Worm (Caenorhabditis elegans): Measurements from ENCODE around the gene sri-69.

DNA sequence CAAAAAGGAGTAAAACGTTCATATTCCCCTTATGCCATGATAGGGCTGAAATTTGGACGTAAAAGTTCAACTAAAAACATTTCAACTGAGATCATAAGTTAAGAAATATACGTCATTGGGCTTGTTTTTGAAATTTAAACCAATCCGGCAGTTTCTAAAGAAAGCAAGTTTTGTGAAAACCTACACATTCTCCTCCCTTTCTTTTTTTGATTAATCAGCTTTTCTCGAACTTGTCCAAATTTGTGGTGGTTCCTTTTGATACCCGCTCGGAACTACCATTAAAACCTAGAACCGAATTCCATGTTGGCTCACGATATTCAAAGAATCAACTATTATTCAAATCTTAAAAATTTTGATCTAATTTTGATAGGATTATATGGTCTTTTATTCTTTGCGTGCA is 27.8 kb downstream of the sri-69 start, which contains the start of gene srz-54:
- TF ChIP-seq hmg-4 (GFP tag; optimal IDR thresholded peaks at IDR 0.05), result no peak
- TF ChIP-seq B0310.2 (tag; optimal IDR thresholded peaks at IDR 0.05), result no peak
- no peak for TF ChIP-seq scrt-1 (GFP tag; IDR thresholded peaks at IDR 0.05)
- TF ChIP-seq ama-1 (optimal IDR thresholded peaks at IDR 0.05), result no peak
- TF ChIP-seq ceh-36 (tag; optimal IDR thresholded peaks at IDR 0.05), result no peak

Measured in whole organism, early embryonic.